Fruit fly (Drosophila melanogaster) whole organism, embryonic: ENCODE results near the gene Alg12.

ENCODE experiments used
- Adf1 ChIP-seq: fragments of 200-800 bp; sonication (Bioruptor generic); IDR thresholded peaks from 2 replicates; pipeline ENCODE4 v1.3.6; 2022; ENCODE audit warnings: missing biosample characterization, missing genetic modification characterization
- Atf3 ChIP-seq: fragments of 200-800 bp; sonication (Bioruptor generic); optimal IDR thresholded peaks from 3 replicates; lab custom pipeline; 2016; ENCODE audit warnings: missing biosample characterization, missing genetic modification characterization
- Atf6 ChIP-seq: fragments of 200-800 bp; sonication (Bioruptor generic); IDR thresholded peaks from 2 replicates; pipeline ENCODE4 v1.3.6; 2022; ENCODE audit warnings: missing biosample characterization, missing genetic modification characterization
- C15 ChIP-seq: fragments of 200-800 bp; sonication (Bioruptor generic); IDR thresholded peaks from 3 replicates; pipeline ENCODE4 v1.3.6; 2022; ENCODE audit warnings: missing biosample characterization, missing genetic modification characterization
- CG10565 ChIP-seq: fragments of 200-800 bp; sonication (Bioruptor generic); optimal IDR thresholded peaks from 3 replicates; lab custom pipeline; 2016; ENCODE audit warnings: missing biosample characterization, mild to moderate bottlenecking, missing genetic modification characterization
- CG11696 ChIP-seq: fragments of 200-800 bp; sonication (Bioruptor generic); IDR thresholded peaks from 2 replicates; pipeline ENCODE4 v1.3.6; 2022; ENCODE audit warnings: missing biosample characterization, missing genetic modification characterization
- CG14860 ChIP-seq: fragments of 200-800 bp; sonication (Bioruptor generic); IDR thresholded peaks from 3 replicates; pipeline ENCODE4 v1.3.6; 2022; ENCODE audit warnings: missing biosample characterization, missing genetic modification characterization; ENCODE audit not compliant: partially characterized antibody
- CG1602 ChIP-seq: fragments of 200-800 bp; sonication (Bioruptor generic); optimal IDR thresholded peaks from 3 replicates; lab custom pipeline; 2016; ENCODE audit warnings: missing biosample characterization, missing genetic modification characterization
- CG1603 ChIP-seq: fragments of 200-800 bp; sonication (Bioruptor generic); optimal IDR thresholded peaks from 2 replicates; lab custom pipeline; 2019; ENCODE audit warnings: missing biosample characterization, mild to moderate bottlenecking, missing genetic modification characterization, moderate library complexity
- CG17328 ChIP-seq: fragments of 200-800 bp; sonication (Bioruptor generic); IDR thresholded peaks from 2 replicates; pipeline ENCODE4 v1.3.6; 2022; ENCODE audit warnings: missing biosample characterization, missing genetic modification characterization
- CG17361 ChIP-seq: fragments of 200-800 bp; sonication (Bioruptor generic); IDR thresholded peaks from 3 replicates; pipeline ENCODE4 v1.3.6; 2022; ENCODE audit warnings: missing biosample characterization, missing genetic modification characterization
- CG31365 ChIP-seq: fragments of 200-800 bp; sonication (Bioruptor generic); optimal IDR thresholded peaks from 2 replicates; lab custom pipeline; 2018; ENCODE audit warnings: missing biosample characterization, mild to moderate bottlenecking, missing genetic modification characterization
- CG33557 ChIP-seq: fragments of 200-800 bp; sonication (Bioruptor generic); optimal IDR thresholded peaks from 2 replicates; lab custom pipeline; 2019; ENCODE audit warnings: missing biosample characterization, mild to moderate bottlenecking, missing genetic modification characterization, moderate library complexity
- CG34224 ChIP-seq: fragments of 200-800 bp; sonication (Bioruptor generic); IDR thresholded peaks from 3 replicates; pipeline ENCODE4 v1.3.6; 2022; ENCODE audit warnings: missing biosample characterization, missing genetic modification characterization; ENCODE audit not compliant: partially characterized antibody
- CG34422 ChIP-seq: fragments of 200-800 bp; sonication (Bioruptor generic); IDR thresholded peaks from 3 replicates; pipeline ENCODE4 v1.3.6; 2022; ENCODE audit warnings: missing biosample characterization, missing genetic modification characterization
- CG4424 ChIP-seq: fragments of 200-800 bp; sonication (Bioruptor generic); optimal IDR thresholded peaks from 3 replicates; lab custom pipeline; 2016; ENCODE audit warnings: missing biosample characterization, missing genetic modification characterization
- CG4617 ChIP-seq: fragments of 200-800 bp; sonication (Bioruptor generic); optimal IDR thresholded peaks from 3 replicates; lab custom pipeline; 2016; ENCODE audit warnings: missing biosample characterization, missing genetic modification characterization, borderline replicate concordance
- CG6854 ChIP-seq: fragments of 200-800 bp; sonication (Bioruptor generic); optimal IDR thresholded peaks from 3 replicates; lab custom pipeline; 2017; ENCODE audit warnings: missing biosample characterization, mild to moderate bottlenecking, missing genetic modification characterization
- CG8281 ChIP-seq: fragments of 200-800 bp; sonication (Bioruptor generic); optimal IDR thresholded peaks from 2 replicates; lab custom pipeline; 2018; ENCODE audit warnings: missing biosample characterization, mild to moderate bottlenecking, missing genetic modification characterization, moderate library complexity
- CG9797 ChIP-seq: fragments of 200-800 bp; sonication (Bioruptor generic); optimal IDR thresholded peaks from 3 replicates; lab custom pipeline; 2018; ENCODE audit warnings: missing biosample characterization, mild to moderate bottlenecking, missing genetic modification characterization
- Eip74EF ChIP-seq, 2 experiments: fragments of 200-800 bp in 1 of 2; fragments of >200 bp in 1 of 2; sonication (Bioruptor generic) in 1 of 2; optimal IDR thresholded peaks; 2 replicates each; lab custom pipeline; 2017 to 2019; ENCODE audit warnings: missing biosample characterization in 2 of 2, missing genetic modification characterization in 2 of 2, mild to moderate bottlenecking in 1 of 2, moderate library complexity in 1 of 2
- HLHmδ ChIP-seq: fragments of 200-800 bp; sonication (Bioruptor generic); optimal IDR thresholded peaks from 2 replicates; lab custom pipeline; 2018; ENCODE audit warnings: missing biosample characterization, mild to moderate bottlenecking, missing genetic modification characterization, moderate library complexity
- HmgZ ChIP-seq: fragments of 200-800 bp; sonication (Bioruptor generic); optimal IDR thresholded peaks from 2 replicates; lab custom pipeline; 2018; ENCODE audit warnings: missing biosample characterization, mild to moderate bottlenecking, missing genetic modification characterization
- Hmx ChIP-seq: fragments of 200-800 bp; sonication (Bioruptor generic); optimal IDR thresholded peaks from 2 replicates; lab custom pipeline; 2016; ENCODE audit warnings: missing biosample characterization, missing genetic modification characterization
- Lpt ChIP-seq: fragments of >200 bp; optimal IDR thresholded peaks from 2 replicates; lab custom pipeline; 2018; ENCODE audit warnings: missing biosample characterization, missing genetic modification characterization
- Mad ChIP-seq: fragments of 200-800 bp; sonication (Bioruptor generic); optimal IDR thresholded peaks from 2 replicates; lab custom pipeline; 2016; ENCODE audit warnings: missing biosample characterization, missing genetic modification characterization
- NC2α ChIP-seq: fragments of 200-800 bp; sonication (Bioruptor generic); optimal IDR thresholded peaks from 2 replicates; lab custom pipeline; 2016; ENCODE audit warnings: missing biosample characterization, missing genetic modification characterization
- PHDP ChIP-seq: fragments of 200-800 bp; sonication (Bioruptor generic); optimal IDR thresholded peaks from 3 replicates; lab custom pipeline; 2018; ENCODE audit warnings: missing biosample characterization, mild to moderate bottlenecking, missing genetic modification characterization, moderate library complexity
- Ptx1 ChIP-seq: fragments of 200-800 bp; sonication (Bioruptor generic); IDR thresholded peaks from 2 replicates; pipeline ENCODE4 v1.3.6; 2022; ENCODE audit warnings: missing biosample characterization, missing genetic modification characterization
- Ravus ChIP-seq: fragments of 200-800 bp; sonication (Bioruptor generic); IDR thresholded peaks from 2 replicates; pipeline ENCODE4 v1.3.6; 2022; ENCODE audit warnings: missing biosample characterization, missing genetic modification characterization
- Scr ChIP-seq: fragments of 200-800 bp; sonication (Bioruptor generic); IDR thresholded peaks from 2 replicates; pipeline ENCODE4 v1.3.6; 2022; ENCODE audit warnings: missing biosample characterization, missing genetic modification characterization; ENCODE audit not compliant: partially characterized antibody
- Sin3A ChIP-seq: fragments of >200 bp; optimal IDR thresholded peaks from 2 replicates; lab custom pipeline; 2018
- Tbp ChIP-seq: fragments of >200 bp; optimal IDR thresholded peaks from 2 replicates; lab custom pipeline; 2018; ENCODE audit warnings: missing biosample characterization, missing genetic modification characterization
- chm ChIP-seq: fragments of 200-800 bp; sonication (Bioruptor generic); IDR thresholded peaks from 2 replicates; pipeline ENCODE4 v1.3.6; 2022; ENCODE audit warnings: missing biosample characterization, missing genetic modification characterization
- chn ChIP-seq: fragments of 200-800 bp; sonication (Bioruptor generic); optimal IDR thresholded peaks from 2 replicates; lab custom pipeline; 2016; ENCODE audit warnings: missing biosample characterization, missing genetic modification characterization
- esg ChIP-seq: fragments of 200-800 bp; sonication (Bioruptor generic); conservative IDR thresholded peaks from 2 replicates; pipeline ENCODE4 v1.3.6; 2022; ENCODE audit warnings: missing biosample characterization, missing genetic modification characterization
- ewg ChIP-seq: fragments of 200-800 bp; sonication (Bioruptor generic); optimal IDR thresholded peaks from 3 replicates; lab custom pipeline; 2017; ENCODE audit warnings: mild to moderate bottlenecking, missing biosample characterization, missing genetic modification reagents, missing genetic modification characterization
- exex ChIP-seq: fragments of 200-800 bp; sonication (Bioruptor generic); optimal IDR thresholded peaks from 4 replicates; lab custom pipeline; 2018; ENCODE audit warnings: missing biosample characterization, mild to moderate bottlenecking, missing genetic modification characterization, moderate library complexity
- fd64A ChIP-seq: fragments of 200-800 bp; sonication (Bioruptor generic); optimal IDR thresholded peaks from 3 replicates; lab custom pipeline; 2018; ENCODE audit warnings: missing biosample characterization, mild to moderate bottlenecking, missing genetic modification characterization
- gem ChIP-seq: fragments of 200-800 bp; sonication (Bioruptor generic); optimal IDR thresholded peaks from 2 replicates; lab custom pipeline; 2019; ENCODE audit warnings: missing biosample characterization, mild to moderate bottlenecking, missing genetic modification characterization, moderate library complexity
- ham ChIP-seq: fragments of 200-800 bp; sonication (Bioruptor generic); IDR thresholded peaks from 2 replicates; pipeline ENCODE4 v1.3.6; 2022; ENCODE audit warnings: missing biosample characterization, missing genetic modification characterization
- hb ChIP-seq: fragments of 200-800 bp; sonication (Bioruptor generic); IDR thresholded peaks from 3 replicates; pipeline ENCODE4 v1.3.6; 2022; ENCODE audit warnings: missing biosample characterization, missing genetic modification characterization; ENCODE audit not compliant: partially characterized antibody
- kay ChIP-seq: fragments of 200-800 bp; sonication (Bioruptor generic); optimal IDR thresholded peaks from 2 replicates; lab custom pipeline; 2016; ENCODE audit warnings: missing biosample characterization, missing genetic modification characterization
- lbe ChIP-seq: fragments of 200-800 bp; sonication (Bioruptor generic); optimal IDR thresholded peaks from 2 replicates; lab custom pipeline; 2016; ENCODE audit warnings: missing biosample characterization, mild to moderate bottlenecking, missing genetic modification characterization
- mam ChIP-seq: fragments of 200-800 bp; sonication (Bioruptor generic); optimal IDR thresholded peaks from 3 replicates; lab custom pipeline; 2016; ENCODE audit warnings: missing biosample characterization, missing genetic modification characterization
- ranshi ChIP-seq: fragments of 200-800 bp; sonication (Bioruptor generic); IDR thresholded peaks from 2 replicates; pipeline ENCODE4 v1.3.6; 2022; ENCODE audit warnings: missing biosample characterization, missing genetic modification characterization
- repo ChIP-seq: fragments of 200-800 bp; sonication (Bioruptor generic); optimal IDR thresholded peaks from 2 replicates; lab custom pipeline; 2016; ENCODE audit warnings: missing biosample characterization, missing genetic modification characterization
- sim ChIP-seq: fragments of 200-800 bp; sonication (Bioruptor generic); IDR thresholded peaks from 2 replicates; pipeline ENCODE4 v1.3.6; 2022; ENCODE audit warnings: missing biosample characterization, missing genetic modification characterization
- tna ChIP-seq: fragments of 200-800 bp; sonication (Bioruptor generic); IDR thresholded peaks from 2 replicates; pipeline ENCODE4 v1.3.6; 2022; ENCODE audit warnings: missing biosample characterization, missing genetic modification characterization; ENCODE audit not compliant: partially characterized antibody
- wor ChIP-seq: fragments of 200-800 bp; sonication (Bioruptor generic); IDR thresholded peaks from 2 replicates; pipeline ENCODE4 v1.3.6; 2022; ENCODE audit warnings: missing biosample characterization, missing genetic modification characterization

The Alg12 gene

DNA sequence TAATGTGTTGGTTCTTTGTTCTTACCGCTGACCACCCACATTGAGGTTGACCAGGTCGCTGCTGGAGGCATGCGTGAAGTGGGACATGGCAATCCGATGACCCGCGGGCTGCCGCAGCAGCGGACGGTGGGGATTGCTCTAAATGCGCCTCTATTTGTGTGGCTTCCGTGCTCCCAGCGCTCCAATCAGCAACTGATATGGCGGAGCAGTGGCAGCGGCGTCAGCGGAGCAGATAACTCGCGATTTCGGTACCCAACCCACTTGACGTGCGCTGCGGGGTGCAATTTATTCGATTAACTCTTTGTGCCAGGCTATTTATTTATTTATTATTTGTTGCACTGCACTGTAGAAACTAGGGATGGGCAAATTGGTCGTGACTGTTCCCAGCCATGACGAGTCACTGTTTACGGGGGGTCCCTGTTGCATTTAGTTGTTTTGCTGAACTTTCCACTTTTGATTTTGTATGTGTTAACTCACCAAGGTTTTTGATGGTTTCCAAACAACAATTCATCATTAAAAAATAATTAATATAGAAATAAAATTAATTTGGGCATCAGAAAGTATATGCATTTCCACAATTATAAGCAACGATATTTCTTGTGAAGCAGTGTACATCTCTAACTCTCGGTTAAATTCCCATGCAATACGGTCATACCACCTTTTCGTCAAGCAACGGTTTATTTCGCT lies 44.5 kb downstream of the Alg12 start, which contains the start of the genes CG9467 and CG8526 (continued):
- peak; percentile 67; the same call in 1 of the 2 replicates for TF ChIP-seq Ptx1 (GFP tag; lab: Robert Waterston, UW)
- no peak for TF ChIP-seq wor (GFP tag; lab: Robert Waterston, UW)
- 0 out of 3 replicates have a peak, but pooled peaks have one; percentile 17 for TF ChIP-seq C15 (GFP tag; lab: Robert Waterston, UW)
- TF ChIP-seq Atf3 (GFP tag; lab: Kevin White, UChicago): no peak
- TF ChIP-seq lbe (GFP tag; lab: Kevin White, UChicago): peak; percentile 65
- TF ChIP-seq tna (GFP tag; lab: Robert Waterston, UW): no peak; the same call in 1 of the 2 replicates
- TF ChIP-seq CG31365 (tag; lab: Kevin White, UChicago): no peak
- TF ChIP-seq CG9797 (GFP tag; lab: Kevin White, UChicago): peak; percentile 85
- peak; percentile 90 for TF ChIP-seq Scr
- TF ChIP-seq CG14860: peak; percentile 72
- no peak for TF ChIP-seq gem
- no peak for TF ChIP-seq CG11696 (GFP tag; lab: Robert Waterston, UW)
- peak; percentile 80 for TF ChIP-seq CG4617
- peak; percentile 59 for TF ChIP-seq Sin3A (lab: Kevin White, UChicago)
- TF ChIP-seq esg (GFP tag; lab: Robert Waterston, UW): peak; percentile 46; the same call in 1 of the 2 replicates
- TF ChIP-seq kay: no peak
- TF ChIP-seq exex (tag; lab: Kevin White, UChicago): no peak
- TF ChIP-seq CG4424 (GFP tag; lab: Kevin White, UChicago): peak; percentile 76
- no peak for TF ChIP-seq ham (GFP tag; lab: Robert Waterston, UW)
- no peak for TF ChIP-seq CG10565
- peak; percentile 44 for TF ChIP-seq chn (GFP tag; lab: Kevin White, UChicago)
- no peak for TF ChIP-seq Ravus (GFP tag; lab: Robert Waterston, UW)
- peak; percentile 61 for TF ChIP-seq CG1602
- TF ChIP-seq sim: no peak
- peak; percentile 51; the same call in 1 of the 2 replicates for TF ChIP-seq Atf6
- TF ChIP-seq Adf1 (GFP tag; lab: Robert Waterston, UW): no peak; the same call in 1 of the 2 replicates
- TF ChIP-seq CG17361 (GFP tag; lab: Robert Waterston, UW): peak; percentile 87
- TF ChIP-seq Mad (GFP tag; lab: Kevin White, UChicago): peak; percentile 5
- no peak for TF ChIP-seq CG1603
- TF ChIP-seq fd64A: no peak
- no peak for TF ChIP-seq Eip74EF (GFP tag; optimal IDR thresholded peaks at IDR 0.05; lab: Kevin White, UChicago)
- no peak for TF ChIP-seq Lpt (GFP tag; lab: Kevin White, UChicago)
- peak; percentile 71 for TF ChIP-seq CG34224 (GFP tag; lab: Robert Waterston, UW)
- peak; percentile 59 for TF ChIP-seq mam (GFP tag; lab: Kevin White, UChicago)
- TF ChIP-seq Hmx (GFP tag; lab: Kevin White, UChicago): no peak
- TF ChIP-seq ranshi (GFP tag; lab: Robert Waterston, UW): peak; percentile 31; the same call in 1 of the 2 replicates
- peak; percentile 70; the same call in 1 of the 3 replicates for TF ChIP-seq hb (GFP tag; lab: Robert Waterston, UW)
- no peak for TF ChIP-seq NC2α (GFP tag; lab: Kevin White, UChicago)
- no peak for TF ChIP-seq ewg (GFP tag; lab: Kevin White, UChicago)
- 0 out of 2 replicates have a peak, but pooled peaks have one; percentile 37 for TF ChIP-seq chm (GFP tag; lab: Robert Waterston, UW)
- peak; percentile 50; the same call in 1 of the 3 replicates for TF ChIP-seq CG34422
- TF ChIP-seq CG6854 (GFP tag; lab: Kevin White, UChicago): no peak
- TF ChIP-seq CG17328 (GFP tag; lab: Robert Waterston, UW): no peak
- no peak for TF ChIP-seq Tbp (GFP tag; lab: Kevin White, UChicago)
- TF ChIP-seq CG8281 (tag; lab: Kevin White, UChicago): no peak
- no peak for TF ChIP-seq repo (GFP tag; lab: Kevin White, UChicago)
- TF ChIP-seq PHDP (tag; lab: Kevin White, UChicago): peak; percentile 50
- peak; percentile 51 for TF ChIP-seq HmgZ (tag; lab: Kevin White, UChicago)
- TF ChIP-seq CG33557 (GFP tag; lab: Kevin White, UChicago): peak; percentile 47
- no peak for TF ChIP-seq HLHmδ (GFP tag; lab: Kevin White, UChicago)
